Fruit fly (Drosophila melanogaster) whole organism, embryonic: ENCODE data around the gene CG15431.

Experiments used
- BtbVII ChIP-seq: fragments of 200-800 bp; sonication (Bioruptor generic); optimal IDR thresholded peaks from 3 replicates; lab custom pipeline; 2017; ENCODE audit warnings: missing biosample characterization, mild to moderate bottlenecking, missing genetic modification characterization
- CG12659 ChIP-seq: fragments of 200-800 bp; sonication (Bioruptor generic); optimal IDR thresholded peaks from 3 replicates; lab custom pipeline; 2017; ENCODE audit warnings: mild to moderate bottlenecking, missing biosample characterization, missing genetic modification reagents, missing genetic modification characterization
- CG13424 ChIP-seq: fragments of 200-800 bp; sonication (Bioruptor generic); optimal IDR thresholded peaks from 2 replicates; lab custom pipeline; 2019; ENCODE audit warnings: missing biosample characterization, mild to moderate bottlenecking, missing genetic modification characterization, moderate library complexity
- CG17568 ChIP-seq: fragments of 200-800 bp; sonication (Bioruptor generic); optimal IDR thresholded peaks from 2 replicates; lab custom pipeline; 2018; ENCODE audit warnings: missing biosample characterization, mild to moderate bottlenecking, missing genetic modification characterization, moderate library complexity
- CG1792 ChIP-seq: fragments of 200-800 bp; sonication (Bioruptor generic); optimal IDR thresholded peaks from 2 replicates; lab custom pipeline; 2016; ENCODE audit warnings: missing biosample characterization, missing genetic modification characterization
- CG2875 ChIP-seq: fragments of 200-800 bp; sonication (Bioruptor generic); optimal IDR thresholded peaks from 2 replicates; lab custom pipeline; 2017; ENCODE audit warnings: missing biosample characterization, mild to moderate bottlenecking, missing genetic modification characterization, missing genetic modification reagents
- CG32772 ChIP-seq: fragments of 200-800 bp; sonication (Bioruptor generic); IDR thresholded peaks from 2 replicates; pipeline ENCODE4 v1.3.6; 2022; ENCODE audit warnings: missing biosample characterization, missing genetic modification characterization
- CG43689 ChIP-seq: fragments of 200-800 bp; sonication (Bioruptor generic); IDR thresholded peaks from 2 replicates; pipeline ENCODE4 v1.3.6; 2022; ENCODE audit warnings: missing biosample characterization, missing genetic modification characterization
- CG4854 ChIP-seq: fragments of 200-800 bp; sonication (Bioruptor generic); optimal IDR thresholded peaks from 2 replicates; lab custom pipeline; 2016; ENCODE audit warnings: missing biosample characterization, missing genetic modification characterization, inconsistent platforms
- CG6254 ChIP-seq: fragments of 200-800 bp; sonication (Bioruptor generic); optimal IDR thresholded peaks from 3 replicates; lab custom pipeline; 2017; ENCODE audit warnings: mild to moderate bottlenecking, missing biosample characterization, missing genetic modification reagents, missing genetic modification characterization
- CG6765 ChIP-seq: fragments of 200-800 bp; sonication (Bioruptor generic); optimal IDR thresholded peaks from 3 replicates; lab custom pipeline; 2017; ENCODE audit warnings: missing biosample characterization, mild to moderate bottlenecking, missing genetic modification characterization
- CG7357 ChIP-seq: fragments of 200-800 bp; sonication (Bioruptor generic); IDR thresholded peaks from 3 replicates; pipeline ENCODE4 v1.3.6; 2022; ENCODE audit warnings: missing biosample characterization, missing genetic modification characterization
- CG8944 ChIP-seq: fragments of 200-800 bp; sonication (Bioruptor generic); optimal IDR thresholded peaks from 3 replicates; lab custom pipeline; 2016; ENCODE audit warnings: missing biosample characterization, missing genetic modification characterization
- CG9609 ChIP-seq: fragments of 200-800 bp; sonication (Bioruptor generic); optimal IDR thresholded peaks from 3 replicates; lab custom pipeline; 2016; ENCODE audit warnings: missing biosample characterization, missing genetic modification characterization
- CG9727 ChIP-seq: fragments of 200-800 bp; sonication (Bioruptor generic); optimal IDR thresholded peaks from 3 replicates; lab custom pipeline; 2017; ENCODE audit warnings: missing biosample characterization, mild to moderate bottlenecking, missing genetic modification characterization
- Drgx ChIP-seq: fragments of 200-800 bp; sonication (Bioruptor generic); IDR thresholded peaks from 2 replicates; pipeline ENCODE4 v1.3.6; 2022; ENCODE audit warnings: missing biosample characterization, missing genetic modification characterization
- Ets65A ChIP-seq: fragments of 200-800 bp; sonication (Bioruptor generic); peaks from one replicate; lab custom pipeline; 2016; ENCODE audit warnings: missing biosample characterization, missing genetic modification characterization
- Hr51 ChIP-seq, 2 experiments: fragments of 200-800 bp; sonication (Bioruptor generic); optimal IDR thresholded peaks; 2 replicates in 1 of 2; 3 replicates in 1 of 2; lab custom pipeline; 2016 to 2018; ENCODE audit warnings: missing biosample characterization in 2 of 2, missing genetic modification characterization in 2 of 2, mild to moderate bottlenecking in 1 of 2, moderate library complexity in 1 of 2
- Med ChIP-seq: fragments of 200-800 bp; sonication (Bioruptor generic); peaks from one replicate; lab custom pipeline; 2016; ENCODE audit warnings: missing biosample characterization, missing genetic modification characterization, mild to moderate bottlenecking, inconsistent platforms, moderate library complexity
- Neu2 ChIP-seq: fragments of 200-800 bp; sonication (Bioruptor generic); optimal IDR thresholded peaks from 3 replicates; lab custom pipeline; 2016; ENCODE audit warnings: missing biosample characterization, missing genetic modification characterization, borderline replicate concordance
- Pdp1 ChIP-seq, 2 experiments: fragments of 200-800 bp; sonication (Bioruptor generic); optimal IDR thresholded peaks; 3 replicates each; lab custom pipeline; 2016; ENCODE audit warnings: missing biosample characterization in 2 of 2, missing genetic modification characterization in 2 of 2, mild to moderate bottlenecking in 1 of 2, moderate library complexity in 1 of 2
- Vsx1 ChIP-seq: fragments of 200-800 bp; sonication (Bioruptor generic); optimal IDR thresholded peaks from 2 replicates; lab custom pipeline; 2017; ENCODE audit warnings: missing biosample characterization, mild to moderate bottlenecking, missing genetic modification characterization, missing genetic modification reagents
- amos ChIP-seq: fragments of 200-800 bp; sonication (Bioruptor generic); IDR thresholded peaks from 2 replicates; pipeline ENCODE4 v1.3.6; 2022; ENCODE audit warnings: missing biosample characterization, missing genetic modification characterization; ENCODE audit not compliant: partially characterized antibody
- aop ChIP-seq: fragments of 200-800 bp; sonication (Bioruptor generic); IDR thresholded peaks from 2 replicates; pipeline ENCODE4 v1.3.6; 2022; ENCODE audit warnings: missing biosample characterization, missing genetic modification characterization
- ci ChIP-seq: fragments of 200-800 bp; sonication (Bioruptor generic); IDR thresholded peaks from 3 replicates; pipeline ENCODE4 v1.3.6; 2022; ENCODE audit warnings: missing biosample characterization, missing genetic modification characterization
- crol ChIP-seq: fragments of 200-800 bp; sonication (Bioruptor generic); IDR thresholded peaks from 2 replicates; pipeline ENCODE4 v1.3.6; 2022; ENCODE audit warnings: missing biosample characterization, missing genetic modification characterization
- h ChIP-seq: fragments of >200 bp; optimal IDR thresholded peaks from 2 replicates; lab custom pipeline; 2017
- ind ChIP-seq: fragments of 200-800 bp; sonication (Bioruptor generic); optimal IDR thresholded peaks from 3 replicates; lab custom pipeline; 2016; ENCODE audit warnings: missing biosample characterization, missing genetic modification characterization
- kay ChIP-seq: fragments of 200-800 bp; sonication (Bioruptor generic); optimal IDR thresholded peaks from 2 replicates; lab custom pipeline; 2016; ENCODE audit warnings: missing biosample characterization, missing genetic modification characterization
- lola ChIP-seq, 3 experiments: fragments of >200 bp in 2 of 3; fragments of 200-800 bp in 1 of 3; sonication (Bioruptor generic) in 1 of 3; optimal IDR thresholded peaks; 2 replicates each; lab custom pipeline; 2017 to 2019; ENCODE audit warnings: missing biosample characterization in 3 of 3, missing genetic modification characterization in 3 of 3, mild to moderate bottlenecking in 1 of 3, moderate library complexity in 1 of 3
- nom ChIP-seq: fragments of 200-800 bp; sonication (Bioruptor generic); optimal IDR thresholded peaks from 2 replicates; lab custom pipeline; 2017; ENCODE audit warnings: missing biosample characterization, missing genetic modification characterization, mild to moderate bottlenecking, moderate library complexity, missing genetic modification reagents
- psq ChIP-seq: fragments of 200-800 bp; sonication (Bioruptor generic); optimal IDR thresholded peaks from 2 replicates; lab custom pipeline; 2017; ENCODE audit warnings: missing biosample characterization, missing genetic modification characterization
- sd ChIP-seq: fragments of 200-800 bp; sonication (Bioruptor generic); optimal IDR thresholded peaks from 3 replicates; lab custom pipeline; 2018; ENCODE audit warnings: missing biosample characterization, mild to moderate bottlenecking, missing genetic modification characterization, moderate library complexity
- sens ChIP-seq: fragments of 200-800 bp; sonication (Bioruptor generic); peaks from one replicate; lab custom pipeline; 2016; ENCODE audit warnings: missing biosample characterization, missing genetic modification characterization
- vvl ChIP-seq: fragments of 200-800 bp; sonication (Bioruptor generic); IDR thresholded peaks from 2 replicates; pipeline ENCODE4 v1.3.6; 2022; ENCODE audit warnings: missing biosample characterization, missing genetic modification characterization
- z ChIP-seq: fragments of 200-800 bp; sonication (Bioruptor generic); IDR thresholded peaks from 3 replicates; pipeline ENCODE4 v1.3.6; 2022; ENCODE audit warnings: missing biosample characterization, missing genetic modification characterization

Gene CG15431

dm6 chr2L:4361438-4361975, 79.6 kb downstream of the CG15431 start, which contains the start of gene Traf4:
TSS of gene Traf4 (plus strand) at chr2L:4361925.
- peak; percentile 2; the same call in 1 of the 2 replicates for TF ChIP-seq crol (GFP tag; lab: Robert Waterston, UW)
- peak; percentile 63 for TF ChIP-seq nom (GFP tag; lab: Kevin White, UChicago)
- TF ChIP-seq Med (GFP tag; lab: Kevin White, UChicago) = peak; percentile 46
- peak; percentile 32 for TF ChIP-seq Drgx (GFP tag; lab: Robert Waterston, UW)
- TF ChIP-seq CG17568 (GFP tag; lab: Kevin White, UChicago) = no peak

- TF ChIP-seq CG43689 (GFP tag; lab: Robert Waterston, UW) (no peak), Vsx1 (GFP tag; lab: Kevin White, UChicago) (no peak), Ets65A (GFP tag; lab: Kevin White, UChicago) (peak; percentile 52)
Measured at dm6 chr2L:4360882-4361281, 80.2 kb downstream of the CG15431 start.

dm6 chr2L:4359156-4359555, 81.9 kb downstream of the CG15431 start:
- TF ChIP-seq sens (peak; percentile 73), vvl (GFP tag; lab: Robert Waterston, UW) (no peak), lola (GFP tag; optimal IDR thresholded peaks at IDR 0.05; lab: Kevin White, UChicago) (peak in 1 of 3 experiments; percentile 62), CG9727 (GFP tag; lab: Kevin White, UChicago) (no peak), Hr51 (GFP tag; optimal IDR thresholded peaks at IDR 0.05; lab: Kevin White, UChicago) (peak in 1 of 2 experiments; percentile 11), ci (0 out of 3 replicates have a peak, but pooled peaks have one; percentile 14), Drgx (GFP tag; lab: Robert Waterston, UW) (peak; percentile 65)

- 0 out of 2 replicates have a peak, but pooled peaks have one; percentile 17 for TF ChIP-seq vvl (GFP tag; lab: Robert Waterston, UW)
- no peak for TF ChIP-seq CG6765 (GFP tag; lab: Kevin White, UChicago)
- no peak for TF ChIP-seq amos (GFP tag; lab: Robert Waterston, UW)
- TF ChIP-seq CG6254 (GFP tag; lab: Kevin White, UChicago) = no peak
- no peak for TF ChIP-seq CG9727 (GFP tag; lab: Kevin White, UChicago)
- no peak for TF ChIP-seq CG4854 (GFP tag; lab: Kevin White, UChicago)
- TF ChIP-seq CG8944 (GFP tag; lab: Kevin White, UChicago) = no peak
- TF ChIP-seq aop = no peak
- no peak for TF ChIP-seq kay (GFP tag; lab: Kevin White, UChicago)
- no peak for TF ChIP-seq CG2875 (GFP tag; lab: Kevin White, UChicago)
- no peak for TF ChIP-seq CG9609 (GFP tag; lab: Kevin White, UChicago)
- no peak for TF ChIP-seq h
- TF ChIP-seq BtbVII (GFP tag; lab: Kevin White, UChicago) = no peak
- no peak for TF ChIP-seq CG7357 (GFP tag; lab: Robert Waterston, UW)
- 0 out of 2 replicates have a peak, but pooled peaks have one; percentile 33 for TF ChIP-seq Drgx (GFP tag; lab: Robert Waterston, UW)
- no peak for TF ChIP-seq CG32772
- no peak for TF ChIP-seq CG17568 (GFP tag; lab: Kevin White, UChicago)
- TF ChIP-seq Pdp1 (GFP tag; optimal IDR thresholded peaks at IDR 0.05; lab: Kevin White, UChicago) = peak in 1 of 2 experiments; percentile 14
- no peak for TF ChIP-seq psq (GFP tag; lab: Kevin White, UChicago)
- TF ChIP-seq z (GFP tag; lab: Robert Waterston, UW) = no peak
- TF ChIP-seq CG12659 (GFP tag; lab: Kevin White, UChicago) = no peak
- TF ChIP-seq Neu2 (GFP tag; lab: Kevin White, UChicago) = no peak
- no peak for TF ChIP-seq CG1792 (GFP tag; lab: Kevin White, UChicago)
- no peak for TF ChIP-seq ind (GFP tag; lab: Kevin White, UChicago)
- TF ChIP-seq CG13424 (tag; lab: Kevin White, UChicago) = no peak
- TF ChIP-seq sd = peak; percentile 36
Measured at dm6 chr2L:4355066-4355465, 86.0 kb downstream of the CG15431 start.
